Fruit fly (Drosophila melanogaster): ENCODE measurements around the gene CG7655.

Gene CG7655

dm6 chr3R:17705899-17706831 lies 23.7 kb downstream of the CG7655 start (continued):
- no peak for TF ChIP-seq CG7556 (GFP tag; optimal IDR thresholded peaks at IDR 0.05)
- TF ChIP-seq Sox100B (GFP tag; optimal IDR thresholded peaks at IDR 0.05), result no peak
- no peak for TF ChIP-seq CG34224 (GFP tag; IDR thresholded peaks at IDR 0.05; ENCODE audit: partially characterized antibody)
- TF ChIP-seq CHES-1-like (GFP tag; optimal IDR thresholded peaks at IDR 0.05), result no peak
- no peak for TF ChIP-seq zen (tag; optimal IDR thresholded peaks at IDR 0.05)
- no peak for TF ChIP-seq Sin3A (optimal IDR thresholded peaks at IDR 0.05)
- TF ChIP-seq CG17385 (GFP tag; optimal IDR thresholded peaks at IDR 0.05), result peak; percentile 37
- TF ChIP-seq hkb (optimal IDR thresholded peaks at IDR 0.05), result no peak
- TF ChIP-seq hkb (GFP tag; IDR thresholded peaks at IDR 0.05), result no peak

dm6 chr3R:17706971-17707406 lies 24.5 kb downstream of the CG7655 start:
- TF ChIP-seq sug (tag; optimal IDR thresholded peaks at IDR 0.05), result peak; percentile 14
- TF ChIP-seq shn (GFP tag; optimal IDR thresholded peaks at IDR 0.05), result peak; percentile 12
- TF ChIP-seq ci (GFP tag; IDR thresholded peaks at IDR 0.05), result 0 out of 3 replicates have a peak, but pooled peaks have one; percentile 50
- TF ChIP-seq CG10543 (GFP tag; optimal IDR thresholded peaks at IDR 0.05), result peak; percentile 65
- peak; percentile 48 for TF ChIP-seq kni (GFP tag; optimal IDR thresholded peaks at IDR 0.05)
- peak; percentile 98 for TF ChIP-seq cwo (GFP tag; optimal IDR thresholded peaks at IDR 0.05)
- TF ChIP-seq Usf (GFP tag; optimal IDR thresholded peaks at IDR 0.05), result no peak
- peak; percentile 22; the same call in 1 of the 2 replicates for TF ChIP-seq amos (GFP tag; IDR thresholded peaks at IDR 0.05; ENCODE audit: partially characterized antibody)
- no peak for TF ChIP-seq Ets97D (GFP tag; optimal IDR thresholded peaks at IDR 0.05)
- peak; percentile 6 for TF ChIP-seq disco-r (GFP tag; optimal IDR thresholded peaks at IDR 0.05)
- TF ChIP-seq Adf1 (GFP tag; IDR thresholded peaks at IDR 0.05), result peak; percentile 21; the same call in 1 of the 2 replicates
- TF ChIP-seq crc (GFP tag; optimal IDR thresholded peaks at IDR 0.05), result no peak
- peak; percentile 91 for TF ChIP-seq crol (GFP tag; IDR thresholded peaks at IDR 0.05)
- no peak for TF ChIP-seq Ada2b (GFP tag; IDR thresholded peaks at IDR 0.05)
- no peak for TF ChIP-seq CG32532 (GFP tag; IDR thresholded peaks at IDR 0.05)
- TF ChIP-seq ranshi (GFP tag; IDR thresholded peaks at IDR 0.05), result no peak
- no peak for TF ChIP-seq CG7928 (GFP tag; optimal IDR thresholded peaks at IDR 0.05)
- TF ChIP-seq chinmo (GFP tag; IDR thresholded peaks at IDR 0.05; ENCODE audit: partially characterized antibody), result 0 out of 4 replicates have a peak, but pooled peaks have one; percentile 42
- TF ChIP-seq z (GFP tag; IDR thresholded peaks at IDR 0.05), result 0 out of 3 replicates have a peak, but pooled peaks have one; percentile 34
- peak; percentile 4 for TF ChIP-seq tap (tag; optimal IDR thresholded peaks at IDR 0.05)
- TF ChIP-seq Med (GFP tag), result peak; percentile 88
- TF ChIP-seq Hr78 (GFP tag; optimal IDR thresholded peaks at IDR 0.05), result peak in 1 of 2 experiments; percentile 78
- TF ChIP-seq rib (GFP tag; IDR thresholded peaks at IDR 0.05), result peak; percentile 65; the same call in 1 of the 2 replicates
- TF ChIP-seq gce (GFP tag; IDR thresholded peaks at IDR 0.05), result 0 out of 3 replicates have a peak, but pooled peaks have one; percentile 27
- TF ChIP-seq Bteb2 (GFP tag; optimal IDR thresholded peaks at IDR 0.05), result no peak
- peak; percentile 28 for TF ChIP-seq abd-A (tag; optimal IDR thresholded peaks at IDR 0.05)
- no peak for TF ChIP-seq gsb (GFP tag; IDR thresholded peaks at IDR 0.05)
- TF ChIP-seq dan (GFP tag; IDR thresholded peaks at IDR 0.05), result no peak
- TF ChIP-seq hbn (GFP tag; IDR thresholded peaks at IDR 0.05; ENCODE audit: partially characterized antibody), result no peak
- TF ChIP-seq CG7987 (GFP tag; optimal IDR thresholded peaks at IDR 0.05), result peak; percentile 85
- peak in 1 of 2 experiments; percentile 57 for TF ChIP-seq Pdp1 (GFP tag; optimal IDR thresholded peaks at IDR 0.05)
- 0 out of 3 replicates have a peak, but pooled peaks have one; percentile 9 for TF ChIP-seq mld (GFP tag; IDR thresholded peaks at IDR 0.05; ENCODE audit: partially characterized antibody)
- no peak for TF ChIP-seq chn (GFP tag; optimal IDR thresholded peaks at IDR 0.05)
- TF ChIP-seq lab (GFP tag; optimal IDR thresholded peaks at IDR 0.05), result peak; percentile 54
- TF ChIP-seq CG13624 (GFP tag; optimal IDR thresholded peaks at IDR 0.05), result no peak
- peak; percentile 90 for TF ChIP-seq CG12769 (tag; optimal IDR thresholded peaks at IDR 0.05)
- no peak for TF ChIP-seq nau (GFP tag; optimal IDR thresholded peaks at IDR 0.05)
- peak; percentile 19 for TF ChIP-seq cg (GFP tag; optimal IDR thresholded peaks at IDR 0.05)
